Fruit fly (Drosophila melanogaster) whole organism, prepupa: ENCODE data around the gene Gr10a.

Experiments
- CG10631 ChIP-seq: fragments of 200-800 bp; sonication (Bioruptor generic); optimal IDR thresholded peaks from 2 replicates; lab custom pipeline; 2016; ENCODE audit warnings: missing biosample characterization, missing genetic modification characterization
- CG11294 ChIP-seq: fragments of 200-800 bp; sonication (Bioruptor generic); IDR thresholded peaks from 2 replicates; pipeline ENCODE4 v1.3.6; 2022; ENCODE audit warnings: missing biosample characterization, missing genetic modification characterization
- CG11762 ChIP-seq: fragments of 200-800 bp; sonication (Bioruptor generic); optimal IDR thresholded peaks from 3 replicates; lab custom pipeline; 2016; ENCODE audit warnings: missing biosample characterization, missing genetic modification characterization; ENCODE audit not compliant: insufficient read depth
- CG15336 ChIP-seq: fragments of 200-800 bp; sonication (Bioruptor generic); IDR thresholded peaks from 2 replicates; pipeline ENCODE4 v1.3.6; 2022; ENCODE audit warnings: missing biosample characterization, missing genetic modification characterization
- CG1621 ChIP-seq: fragments of 200-800 bp; sonication (Bioruptor generic); optimal IDR thresholded peaks from 3 replicates; lab custom pipeline; 2018; ENCODE audit warnings: missing biosample characterization, mild to moderate bottlenecking, missing genetic modification characterization
- CG3032 ChIP-seq: fragments of 200-800 bp; optimal IDR thresholded peaks from 2 replicates; lab custom pipeline; 2019; ENCODE audit warnings: missing biosample characterization, mild to moderate bottlenecking, missing genetic modification characterization, moderate library complexity
- CG31627 ChIP-seq: fragments of 200-800 bp; sonication (Bioruptor generic); optimal IDR thresholded peaks from 3 replicates; lab custom pipeline; 2016; ENCODE audit warnings: missing biosample characterization, missing genetic modification characterization
- CG32006 ChIP-seq: fragments of 200-800 bp; sonication (Bioruptor generic); optimal IDR thresholded peaks from 3 replicates; lab custom pipeline; 2017; ENCODE audit warnings: missing biosample characterization, mild to moderate bottlenecking, missing genetic modification characterization
- CG34406 ChIP-seq: fragments of 200-800 bp; sonication (Bioruptor generic); optimal IDR thresholded peaks from 3 replicates; lab custom pipeline; 2016; ENCODE audit warnings: missing biosample characterization, missing genetic modification characterization
- CG3919 ChIP-seq: fragments of 200-800 bp; sonication (Bioruptor generic); optimal IDR thresholded peaks from 3 replicates; lab custom pipeline; 2016; ENCODE audit warnings: missing biosample characterization, missing genetic modification characterization
- CG6163 ChIP-seq: fragments of 200-800 bp; sonication (Bioruptor generic); IDR thresholded peaks from 3 replicates; pipeline ENCODE4 v1.3.6; 2022; ENCODE audit warnings: missing biosample characterization, missing genetic modification characterization
- CG6276 ChIP-seq: fragments of 200-800 bp; sonication (Bioruptor generic); optimal IDR thresholded peaks from 2 replicates; lab custom pipeline; 2017; ENCODE audit warnings: missing biosample characterization, mild to moderate bottlenecking, missing genetic modification characterization
- CG6792 ChIP-seq: fragments of 200-800 bp; sonication (Bioruptor generic); optimal IDR thresholded peaks from 3 replicates; lab custom pipeline; 2016; ENCODE audit warnings: missing biosample characterization, missing genetic modification characterization
- CG6854 ChIP-seq: fragments of 200-800 bp; sonication (Bioruptor generic); optimal IDR thresholded peaks from 2 replicates; lab custom pipeline; 2017; ENCODE audit warnings: missing biosample characterization, mild to moderate bottlenecking, missing genetic modification characterization
- CG7368 ChIP-seq: fragments of 200-800 bp; sonication (Bioruptor generic); optimal IDR thresholded peaks from 3 replicates; lab custom pipeline; 2016; ENCODE audit warnings: missing biosample characterization, missing genetic modification characterization
- CG8119 ChIP-seq: fragments of 200-800 bp; sonication (Bioruptor generic); IDR thresholded peaks from 3 replicates; pipeline ENCODE4 v1.3.6; 2022; ENCODE audit warnings: missing biosample characterization, missing genetic modification characterization
- Eip75B ChIP-seq: fragments of 200-800 bp; sonication (Bioruptor generic); optimal IDR thresholded peaks from 3 replicates; lab custom pipeline; 2016; ENCODE audit warnings: missing biosample characterization, missing genetic modification characterization
- Eip78C ChIP-seq: fragments of 200-800 bp; sonication (Bioruptor generic); peaks from one replicate; lab custom pipeline; 2016; ENCODE audit warnings: missing biosample characterization, missing genetic modification characterization
- Ets96B ChIP-seq: fragments of 200-800 bp; optimal IDR thresholded peaks from 2 replicates; lab custom pipeline; 2019; ENCODE audit warnings: missing biosample characterization, mild to moderate bottlenecking, missing genetic modification characterization, moderate library complexity
- Gug ChIP-seq: fragments of 200-800 bp; sonication (Bioruptor generic); IDR thresholded peaks from 2 replicates; pipeline ENCODE4 v1.3.6; 2022; ENCODE audit warnings: missing biosample characterization, missing genetic modification characterization
- Hr38 ChIP-seq: sonication (Bioruptor generic); optimal IDR thresholded peaks from 2 replicates; lab custom pipeline; 2016; ENCODE audit warnings: missing biosample characterization, missing genetic modification characterization
- Hr4 ChIP-seq: fragments of 200-800 bp; sonication (Bioruptor generic); optimal IDR thresholded peaks from 3 replicates; lab custom pipeline; 2016; ENCODE audit warnings: missing biosample characterization, missing genetic modification characterization
- Lpt ChIP-seq: fragments of 200-800 bp; sonication (Bioruptor generic); optimal IDR thresholded peaks from 3 replicates; lab custom pipeline; 2016; ENCODE audit warnings: missing biosample characterization, missing genetic modification characterization
- OdsH ChIP-seq: fragments of 200-800 bp; sonication (Bioruptor generic); optimal IDR thresholded peaks from 3 replicates; lab custom pipeline; 2016; ENCODE audit warnings: missing biosample characterization, missing genetic modification characterization
- Sox102F ChIP-seq: fragments of 200-800 bp; sonication (Bioruptor generic); optimal IDR thresholded peaks from 2 replicates; lab custom pipeline; 2016; ENCODE audit warnings: missing biosample characterization, mild to moderate bottlenecking, missing genetic modification characterization
- Sox14 ChIP-seq: fragments of 200-800 bp; sonication (Bioruptor generic); optimal IDR thresholded peaks from 3 replicates; lab custom pipeline; 2016; ENCODE audit warnings: missing biosample characterization, missing genetic modification characterization
- achi ChIP-seq: fragments of 200-800 bp; sonication (Bioruptor generic); optimal IDR thresholded peaks from 3 replicates; lab custom pipeline; 2016; ENCODE audit warnings: missing biosample characterization, missing genetic modification characterization
- acj6 ChIP-seq: fragments of 200-800 bp; sonication (Bioruptor generic); optimal IDR thresholded peaks from 3 replicates; lab custom pipeline; 2016; ENCODE audit warnings: missing biosample characterization, missing genetic modification characterization
- cyc ChIP-seq: fragments of 200-800 bp; sonication (Bioruptor generic); optimal IDR thresholded peaks from 3 replicates; lab custom pipeline; 2016; ENCODE audit warnings: missing biosample characterization, missing genetic modification characterization
- dac ChIP-seq: fragments of 200-800 bp; sonication (Bioruptor generic); optimal IDR thresholded peaks from 2 replicates; lab custom pipeline; 2017; ENCODE audit warnings: missing biosample characterization, mild to moderate bottlenecking, missing genetic modification characterization
- eg ChIP-seq: fragments of 200-800 bp; sonication (Bioruptor generic); IDR thresholded peaks from 3 replicates; pipeline ENCODE4 v1.3.6; 2022; ENCODE audit warnings: missing biosample characterization, missing genetic modification characterization
- fkh ChIP-seq: fragments of 200-800 bp; sonication (Bioruptor generic); optimal IDR thresholded peaks from 3 replicates; lab custom pipeline; 2017; ENCODE audit warnings: missing biosample characterization, mild to moderate bottlenecking, missing genetic modification characterization, moderate library complexity
- lz ChIP-seq: fragments of 200-800 bp; sonication (Bioruptor generic); optimal IDR thresholded peaks from 3 replicates; lab custom pipeline; 2016; ENCODE audit warnings: missing biosample characterization, missing genetic modification characterization
- net ChIP-seq: fragments of 200-800 bp; sonication (Bioruptor generic); optimal IDR thresholded peaks from 3 replicates; lab custom pipeline; 2016; ENCODE audit warnings: missing biosample characterization, missing genetic modification characterization
- spab ChIP-seq: fragments of 200-800 bp; sonication (Bioruptor generic); optimal IDR thresholded peaks from 2 replicates; lab custom pipeline; 2017; ENCODE audit warnings: missing biosample characterization, mild to moderate bottlenecking, missing genetic modification characterization, missing genetic modification reagents
- ss ChIP-seq, 2 experiments: fragments of 200-800 bp; sonication (Bioruptor generic); optimal IDR thresholded peaks; 2 replicates in 1 of 2; 3 replicates in 1 of 2; lab custom pipeline; 2017 to 2018; ENCODE audit warnings: mild to moderate bottlenecking in 2 of 2, missing biosample characterization in 2 of 2, missing genetic modification characterization in 2 of 2, moderate library complexity in 1 of 2
- svp ChIP-seq: fragments of 200-800 bp; sonication (Bioruptor generic); peaks from one replicate; lab custom pipeline; 2016; ENCODE audit warnings: missing biosample characterization, missing genetic modification characterization
- topi ChIP-seq: fragments of 200-800 bp; sonication (Bioruptor generic); optimal IDR thresholded peaks from 3 replicates; lab custom pipeline; 2016; ENCODE audit warnings: missing biosample characterization, missing genetic modification characterization
- vri ChIP-seq: fragments of 200-800 bp; sonication (Bioruptor generic); optimal IDR thresholded peaks from 3 replicates; lab custom pipeline; 2016; ENCODE audit warnings: missing biosample characterization, mild to moderate bottlenecking, missing genetic modification characterization

Gr10a gene

dm6 chrX:11422071-11422470, 4.8 kb upstream of the Gr10a start:
- TF ChIP-seq CG8119 (GFP tag; lab: Robert Waterston, UW) (no peak), Gug (GFP tag; lab: Robert Waterston, UW) (no peak), acj6 (GFP tag; lab: Kevin White, UChicago) (peak; percentile 26), CG6276 (GFP tag; lab: Kevin White, UChicago) (no peak), Eip75B (peak; percentile 19), lz (GFP tag; lab: Kevin White, UChicago) (peak; percentile 30), CG34406 (GFP tag; lab: Kevin White, UChicago) (no peak), fkh (GFP tag; lab: Kevin White, UChicago) (no peak), Eip78C (GFP tag; lab: Kevin White, UChicago) (peak; percentile 63), Hr4 (GFP tag; lab: Kevin White, UChicago) (peak; percentile 12), Sox14 (GFP tag; lab: Kevin White, UChicago) (no peak), topi (GFP tag; lab: Kevin White, UChicago) (peak; percentile 29), CG32006 (GFP tag; lab: Kevin White, UChicago) (no peak), ss (GFP tag; optimal IDR thresholded peaks at IDR 0.05; lab: Kevin White, UChicago) (no peak), CG6854 (GFP tag; lab: Kevin White, UChicago) (no peak), Lpt (GFP tag; lab: Kevin White, UChicago) (no peak)

dm6 chrX:11420752-11421396, 3.7 kb upstream of the Gr10a start:
- peak; percentile 53 for TF ChIP-seq vri
- TF ChIP-seq svp, result peak; percentile 19
- no peak for TF ChIP-seq Ets96B (tag; lab: Kevin White, UChicago)

- TF ChIP-seq CG7368 (GFP tag; lab: Kevin White, UChicago) (no peak), vri (peak; percentile 74), CG1621 (no peak), CG10631 (GFP tag; lab: Kevin White, UChicago) (no peak), CG6792 (GFP tag; lab: Kevin White, UChicago) (no peak)
These were observed 2.7 kb upstream of the Gr10a start for dm6 chrX:11419962-11420361.

dm6 chrX:11419212-11419611, 2.0 kb upstream of the Gr10a start:
- TF ChIP-seq CG8119 (GFP tag; lab: Robert Waterston, UW) (peak; percentile 32; the same call in 1 of the 3 replicates), eg (GFP tag; lab: Robert Waterston, UW) (peak; percentile 32; the same call in 1 of the 3 replicates), net (GFP tag; lab: Kevin White, UChicago) (no peak), Eip78C (GFP tag; lab: Kevin White, UChicago) (peak; percentile 39), Lpt (GFP tag; lab: Kevin White, UChicago) (no peak), ss (GFP tag; optimal IDR thresholded peaks at IDR 0.05; lab: Kevin White, UChicago) (peak in 1 of 2 experiments; percentile 37), CG6163 (GFP tag; lab: Robert Waterston, UW) (0 out of 3 replicates have a peak, but pooled peaks have one; percentile 36), CG32006 (GFP tag; lab: Kevin White, UChicago) (peak; percentile 40), CG6276 (GFP tag; lab: Kevin White, UChicago) (peak; percentile 20), OdsH (peak; percentile 12), CG15336 (GFP tag; lab: Robert Waterston, UW) (peak; percentile 39), CG11294 (GFP tag; lab: Robert Waterston, UW) (no peak)

dm6 chrX:11413090-11413489, 4.1 kb downstream of the Gr10a start, which contains the start of gene Gr10b:
Gr10b (minus strand) TSS chrX:11413190.
- no peak for TF ChIP-seq CG11762
- TF ChIP-seq achi, result no peak
- TF ChIP-seq CG3032 (tag; lab: Kevin White, UChicago), result no peak
- no peak for TF ChIP-seq spab (GFP tag; lab: Kevin White, UChicago)
- TF ChIP-seq Lpt (GFP tag; lab: Kevin White, UChicago), result no peak
- no peak for TF ChIP-seq CG31627 (GFP tag; lab: Kevin White, UChicago)
- no peak for TF ChIP-seq dac (GFP tag; lab: Kevin White, UChicago)
- no peak for TF ChIP-seq topi (GFP tag; lab: Kevin White, UChicago)
- TF ChIP-seq eg (GFP tag; lab: Robert Waterston, UW), result no peak
- TF ChIP-seq cyc (GFP tag; lab: Kevin White, UChicago), result no peak
- no peak for TF ChIP-seq Eip78C (GFP tag; lab: Kevin White, UChicago)
- no peak for TF ChIP-seq CG3919 (GFP tag; lab: Kevin White, UChicago)
- no peak for TF ChIP-seq Hr38
- no peak for TF ChIP-seq Ets96B (tag; lab: Kevin White, UChicago)
- TF ChIP-seq vri, result no peak
- no peak for TF ChIP-seq Sox102F (GFP tag; lab: Kevin White, UChicago)
- no peak for TF ChIP-seq CG15336 (GFP tag; lab: Robert Waterston, UW)
- no peak for TF ChIP-seq CG11294 (GFP tag; lab: Robert Waterston, UW)
